Worm (Caenorhabditis elegans): Measurements from ENCODE around the gene Y67A10A.11.
"Not testable (repeated sequence)": the region's sequence is repeated elsewhere in the genome, so short reads cannot be mapped to it uniquely, and the experiment has no call there.

Y67A10A.11 gene

DNA sequence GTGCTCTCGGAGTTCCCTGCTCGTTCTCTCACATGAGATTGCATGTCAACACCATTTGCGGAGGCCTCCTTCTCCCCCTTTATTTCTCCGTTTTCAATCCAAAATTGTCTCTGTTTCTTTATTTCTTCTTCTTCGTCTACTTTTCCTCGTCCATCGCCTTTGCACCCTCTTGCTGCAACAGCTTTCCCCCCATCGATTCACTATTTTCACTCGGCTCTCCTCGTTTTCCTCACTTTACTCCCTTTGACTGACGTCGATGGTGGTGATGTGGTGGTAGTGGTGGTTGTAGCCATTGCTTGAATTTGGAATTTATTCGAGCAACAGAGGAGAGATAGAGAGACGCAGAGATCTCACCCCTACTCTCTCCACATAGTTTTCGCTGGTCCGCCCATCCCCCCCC is 31.9 kb downstream of the Y67A10A.11 start:
- no peak for TF ChIP-seq B0310.2 (tag; optimal IDR thresholded peaks at IDR 0.05)
- no peak for TF ChIP-seq F13C5.2 (tag; optimal IDR thresholded peaks at IDR 0.05)
- no peak for TF ChIP-seq ama-1 (optimal IDR thresholded peaks at IDR 0.05)

- not testable (repeated sequence) for TF ChIP-seq ceh-13 (GFP tag; optimal IDR thresholded peaks at IDR 0.05); tbx-37 (GFP tag; conservative IDR thresholded peaks at IDR 0.05); ama-1 (optimal IDR thresholded peaks at IDR 0.05)
These were observed 34.1 kb downstream of the Y67A10A.11 start, which contains the start of gene Y67A10A.7 for ce11 chrIV:14373814-14374213. Gene Y67A10A.7 (plus strand): TSS chrIV:14374114.

- no peak for TF ChIP-seq hmbx-1 (tag; optimal IDR thresholded peaks at IDR 0.05)
- TF ChIP-seq scrt-1 (GFP tag; IDR thresholded peaks at IDR 0.05), result no peak
- TF ChIP-seq tbx-11 (GFP tag; IDR thresholded peaks at IDR 0.05), result no peak
- no peak for TF ChIP-seq F13C5.2 (tag; optimal IDR thresholded peaks at IDR 0.05)
- TF ChIP-seq ceh-36 (tag; optimal IDR thresholded peaks at IDR 0.05), result no peak
- TF ChIP-seq ets-7 (tag; optimal IDR thresholded peaks at IDR 0.05), result no peak
- no peak for TF ChIP-seq B0310.2 (tag; optimal IDR thresholded peaks at IDR 0.05)
- TF ChIP-seq tbx-37 (GFP tag; conservative IDR thresholded peaks at IDR 0.05), result no peak
- no peak for TF ChIP-seq ceh-13 (GFP tag; optimal IDR thresholded peaks at IDR 0.05)
- no peak for TF ChIP-seq aly-1 (tag; optimal IDR thresholded peaks at IDR 0.05)
- TF ChIP-seq flt-1 (GFP tag; IDR thresholded peaks at IDR 0.05), result no peak
These were observed 37.6 kb downstream of the Y67A10A.11 start for ce11 chrIV:14377267-14377814.

ce11 chrIV:14377850-14378249 is 38.1 kb downstream of the Y67A10A.11 start:
- TF ChIP-seq B0310.2 (tag; optimal IDR thresholded peaks at IDR 0.05) (no peak), ets-7 (tag; optimal IDR thresholded peaks at IDR 0.05) (no peak)

ce11 chrIV:14379191-14379590 is 39.4 kb downstream of the Y67A10A.11 start:
- TF ChIP-seq ceh-36 (tag; optimal IDR thresholded peaks at IDR 0.05), result no peak
- TF ChIP-seq hnd-1 (tag; optimal IDR thresholded peaks at IDR 0.05), result no peak
- no peak for TF ChIP-seq sea-1 (GFP tag; conservative IDR thresholded peaks at IDR 0.05)
- TF ChIP-seq tbx-37 (GFP tag; conservative IDR thresholded peaks at IDR 0.05), result no peak
- no peak for TF ChIP-seq tbx-11 (GFP tag; IDR thresholded peaks at IDR 0.05)
- no peak for TF ChIP-seq pes-1 (GFP tag; IDR thresholded peaks at IDR 0.05)
- TF ChIP-seq aly-1 (tag; optimal IDR thresholded peaks at IDR 0.05), result no peak
- no peak for TF ChIP-seq hmbx-1 (tag; optimal IDR thresholded peaks at IDR 0.05)
- TF ChIP-seq scrt-1 (GFP tag; IDR thresholded peaks at IDR 0.05), result no peak
- no peak for TF ChIP-seq B0310.2 (tag; optimal IDR thresholded peaks at IDR 0.05)
- no peak for TF ChIP-seq hmg-4 (GFP tag; optimal IDR thresholded peaks at IDR 0.05)
- TF ChIP-seq tra-4 (tag; optimal IDR thresholded peaks at IDR 0.05), result no peak
- TF ChIP-seq ets-7 (tag; optimal IDR thresholded peaks at IDR 0.05), result no peak
- TF ChIP-seq ceh-13 (GFP tag; optimal IDR thresholded peaks at IDR 0.05), result no peak
- no peak for TF ChIP-seq flt-1 (GFP tag; IDR thresholded peaks at IDR 0.05)
- TF ChIP-seq ama-1 (optimal IDR thresholded peaks at IDR 0.05), result no peak
- TF ChIP-seq F13C5.2 (tag; optimal IDR thresholded peaks at IDR 0.05), result no peak

ce11 chrIV:14383474-14383873 is 43.7 kb downstream of the Y67A10A.11 start, which contains the start of gene paqr-3:
Gene paqr-3 (minus strand): TSS chrIV:14383683.
- TF ChIP-seq sea-1 (GFP tag; conservative IDR thresholded peaks at IDR 0.05) (no peak), hmg-4 (GFP tag; optimal IDR thresholded peaks at IDR 0.05) (no peak), ceh-36 (tag; optimal IDR thresholded peaks at IDR 0.05) (no peak), ama-1 (optimal IDR thresholded peaks at IDR 0.05) (no peak), ceh-13 (GFP tag; optimal IDR thresholded peaks at IDR 0.05) (no peak), tbx-37 (GFP tag; conservative IDR thresholded peaks at IDR 0.05) (no peak), tbx-11 (GFP tag; IDR thresholded peaks at IDR 0.05) (no peak), aly-1 (tag; optimal IDR thresholded peaks at IDR 0.05) (no peak), hmbx-1 (tag; optimal IDR thresholded peaks at IDR 0.05) (no peak), B0310.2 (tag; optimal IDR thresholded peaks at IDR 0.05) (no peak), F13C5.2 (tag; optimal IDR thresholded peaks at IDR 0.05) (no peak), pes-1 (GFP tag; IDR thresholded peaks at IDR 0.05) (no peak), flt-1 (GFP tag; IDR thresholded peaks at IDR 0.05) (no peak), scrt-1 (GFP tag; IDR thresholded peaks at IDR 0.05) (no peak), ets-7 (tag; optimal IDR thresholded peaks at IDR 0.05) (no peak), tra-4 (tag; optimal IDR thresholded peaks at IDR 0.05) (no peak), hnd-1 (tag; optimal IDR thresholded peaks at IDR 0.05) (no peak)

ce11 chrIV:14384194-14384593 is 44.4 kb downstream of the Y67A10A.11 start:
- TF ChIP-seq tra-4 (tag; optimal IDR thresholded peaks at IDR 0.05) (no peak), sea-1 (GFP tag; conservative IDR thresholded peaks at IDR 0.05) (no peak), flt-1 (GFP tag; IDR thresholded peaks at IDR 0.05) (no peak), aly-1 (tag; optimal IDR thresholded peaks at IDR 0.05) (no peak), pes-1 (GFP tag; IDR thresholded peaks at IDR 0.05) (no peak), scrt-1 (GFP tag; IDR thresholded peaks at IDR 0.05) (no peak), hmg-4 (GFP tag; optimal IDR thresholded peaks at IDR 0.05) (no peak), F13C5.2 (tag; optimal IDR thresholded peaks at IDR 0.05) (no peak), ceh-36 (tag; optimal IDR thresholded peaks at IDR 0.05) (no peak), B0310.2 (tag; optimal IDR thresholded peaks at IDR 0.05) (no peak), ets-7 (tag; optimal IDR thresholded peaks at IDR 0.05) (no peak), ceh-13 (GFP tag; optimal IDR thresholded peaks at IDR 0.05) (no peak), hmbx-1 (tag; optimal IDR thresholded peaks at IDR 0.05) (no peak), tbx-11 (GFP tag; IDR thresholded peaks at IDR 0.05) (no peak), ama-1 (optimal IDR thresholded peaks at IDR 0.05) (no peak)

ce11 chrIV:14385140-14385539 is 45.4 kb downstream of the Y67A10A.11 start:
- TF ChIP-seq ama-1 (optimal IDR thresholded peaks at IDR 0.05) (no peak), tbx-11 (GFP tag; IDR thresholded peaks at IDR 0.05) (no peak), B0310.2 (tag; optimal IDR thresholded peaks at IDR 0.05) (no peak), tra-4 (tag; optimal IDR thresholded peaks at IDR 0.05) (no peak), ceh-36 (tag; optimal IDR thresholded peaks at IDR 0.05) (no peak), ets-7 (tag; optimal IDR thresholded peaks at IDR 0.05) (no peak), hnd-1 (tag; optimal IDR thresholded peaks at IDR 0.05) (no peak), F13C5.2 (tag; optimal IDR thresholded peaks at IDR 0.05) (no peak), ceh-13 (GFP tag; optimal IDR thresholded peaks at IDR 0.05) (no peak), hmg-4 (GFP tag; optimal IDR thresholded peaks at IDR 0.05) (no peak), hmbx-1 (tag; optimal IDR thresholded peaks at IDR 0.05) (no peak), tbx-37 (GFP tag; conservative IDR thresholded peaks at IDR 0.05) (no peak), aly-1 (tag; optimal IDR thresholded peaks at IDR 0.05) (no peak), sea-1 (GFP tag; conservative IDR thresholded peaks at IDR 0.05) (no peak), flt-1 (GFP tag; IDR thresholded peaks at IDR 0.05) (no peak), scrt-1 (GFP tag; IDR thresholded peaks at IDR 0.05) (no peak), pes-1 (GFP tag; IDR thresholded peaks at IDR 0.05) (no peak)

Measured in whole organism, early embryonic.